Worm (Caenorhabditis elegans): ENCODE data around the gene clec-64.

- TF ChIP-seq dve-1 (tag; optimal IDR thresholded peaks at IDR 0.05): no peak
- no peak for TF ChIP-seq ref-2 (tag; optimal IDR thresholded peaks at IDR 0.05)
Observed at ce11 chrII:12925551-12925950, 27.5 kb downstream of the clec-64 start, which contains the start of gene F58G1.8.

All from whole organism, late embryonic.